Worm (Caenorhabditis elegans): ENCODE results near the gene ras-2.

ras-2 gene

ce11 chrIII:4756983-4757382, 17.1 kb upstream of the ras-2 start, which contains the start of gene fbxl-2 (continued):
- TF ChIP-seq nhr-77 (tag; optimal IDR thresholded peaks at IDR 0.05) (peak; percentile 66), ceh-82 (tag; optimal IDR thresholded peaks at IDR 0.05) (peak; percentile 88), egl-27 (tag; optimal IDR thresholded peaks at IDR 0.05) (peak; percentile 84), nhr-129 (tag; optimal IDR thresholded peaks at IDR 0.05) (peak; percentile 94)

DNA sequence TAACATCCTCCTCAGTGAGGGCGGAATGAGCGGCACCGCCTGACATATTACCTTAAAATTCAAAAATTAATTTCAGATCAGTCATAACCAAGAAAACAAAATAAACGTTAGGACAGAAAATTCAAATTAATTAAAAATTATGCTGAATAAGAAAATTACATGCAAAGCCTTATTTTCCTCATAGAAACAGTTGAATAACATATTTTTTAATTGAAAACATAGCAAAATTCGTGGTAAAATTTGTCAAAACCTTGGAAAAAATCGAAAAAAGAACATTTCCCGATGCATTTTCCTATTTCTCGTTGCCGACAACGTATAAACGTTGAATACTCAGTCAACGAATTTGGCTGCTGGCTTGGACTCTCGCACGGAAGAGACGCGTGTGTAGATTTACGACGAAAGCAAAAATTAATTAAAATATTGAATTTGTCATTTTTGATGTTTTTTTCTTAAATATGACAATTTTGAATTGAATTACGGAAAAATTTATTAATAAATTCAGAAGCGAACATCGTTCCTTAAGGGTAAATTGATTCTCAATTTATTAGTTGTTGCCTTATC, 14.2 kb upstream of the ras-2 start, which contains the start of the genes rps-0 and rbg-3:
rps-0 (minus strand) TSS at position 51 of the 561 bp plus-strand sequence.
rbg-3 (plus strand) TSS at position 424 of the 561 bp plus-strand sequence.
- TF ChIP-seq nhr-21 (tag; optimal IDR thresholded peaks at IDR 0.05) (peak; percentile 93), unc-55 (GFP tag; optimal IDR thresholded peaks at IDR 0.05) (peak; percentile 97), snpc-4 (tag; optimal IDR thresholded peaks at IDR 0.05) (peak; percentile 44), sma-9 (GFP tag; optimal IDR thresholded peaks at IDR 0.05) (peak; percentile 89), sma-9 (tag; optimal IDR thresholded peaks at IDR 0.05) (no peak), lsy-2 (tag; optimal IDR thresholded peaks at IDR 0.05) (peak; percentile 91 to 98), elt-1 (tag; optimal IDR thresholded peaks at IDR 0.05) (no peak), mab-5 (tag; optimal IDR thresholded peaks at IDR 0.05) (peak; percentile 85), skn-1 (tag; optimal IDR thresholded peaks at IDR 0.05) (peak; percentile 79), lin-11 (tag; optimal IDR thresholded peaks at IDR 0.05) (peak; percentile 89), R02D3.7 (tag; optimal IDR thresholded peaks at IDR 0.05) (peak; percentile 97), aly-2 (tag; optimal IDR thresholded peaks at IDR 0.05) (no peak), mdl-1 (tag; optimal IDR thresholded peaks at IDR 0.05) (peak in 1 of 2 experiments; percentile 45), lin-13 (GFP tag; optimal IDR thresholded peaks at IDR 0.05) (peak; percentile 94), nhr-129 (tag; optimal IDR thresholded peaks at IDR 0.05) (peak; percentile 94), ztf-1 (GFP tag; conservative IDR thresholded peaks at IDR 0.05) (no peak), unc-39 (tag; optimal IDR thresholded peaks at IDR 0.05) (no peak), nhr-12 (tag; optimal IDR thresholded peaks at IDR 0.05) (no peak), ceh-82 (tag; optimal IDR thresholded peaks at IDR 0.05) (peak; percentile 57), fos-1 (tag; optimal IDR thresholded peaks at IDR 0.05) (peak; percentile 92), F13H6.1 (tag; optimal IDR thresholded peaks at IDR 0.05) (peak; percentile 86), nhr-23 (tag; optimal IDR thresholded peaks at IDR 0.05) (no peak), ztf-11 (tag; optimal IDR thresholded peaks at IDR 0.05) (no peak), sem-4 (tag; optimal IDR thresholded peaks at IDR 0.05) (peak; percentile 91), peb-1 (tag; optimal IDR thresholded peaks at IDR 0.05) (no peak), blmp-1 (tag; optimal IDR thresholded peaks at IDR 0.05; ENCODE audit: insufficient read depth) (peak; percentile 69), mbf-1 (tag; optimal IDR thresholded peaks at IDR 0.05) (no peak), elt-3 (tag; optimal IDR thresholded peaks at IDR 0.05) (no peak), ZK546.5 (tag; optimal IDR thresholded peaks at IDR 0.05) (peak; percentile 73), nhr-237 (tag; optimal IDR thresholded peaks at IDR 0.05) (no peak), nhr-10 (tag; optimal IDR thresholded peaks at IDR 0.05) (no peak), nhr-25 (tag; optimal IDR thresholded peaks at IDR 0.05) (peak; percentile 95), dmd-4 (tag; optimal IDR thresholded peaks at IDR 0.05) (no peak), sma-3 (GFP tag; optimal IDR thresholded peaks at IDR 0.05) (peak; percentile 95), nhr-6 (tag; optimal IDR thresholded peaks at IDR 0.05) (peak; percentile 91), ztf-4 (tag; optimal IDR thresholded peaks at IDR 0.05) (peak; percentile 80), nhr-11 (tag; optimal IDR thresholded peaks at IDR 0.05) (no peak), nhr-77 (tag; optimal IDR thresholded peaks at IDR 0.05) (peak; percentile 51), Y55F3AM.14 (GFP tag; optimal IDR thresholded peaks at IDR 0.05) (no peak), crh-2 (tag; optimal IDR thresholded peaks at IDR 0.05) (peak; percentile 94), unc-62 (GFP tag; optimal IDR thresholded peaks at IDR 0.05) (peak; percentile 28), ceh-16 (tag; optimal IDR thresholded peaks at IDR 0.05) (peak; percentile 68), alr-1 (tag; optimal IDR thresholded peaks at IDR 0.05) (no peak), zag-1 (tag; optimal IDR thresholded peaks at IDR 0.05) (peak; percentile 27), C34F6.9 (tag; optimal IDR thresholded peaks at IDR 0.05) (peak; percentile 97), ama-1 (optimal IDR thresholded peaks at IDR 0.05) (peak; percentile 64), gmeb-1 (tag; optimal IDR thresholded peaks at IDR 0.05) (peak; percentile 93), egl-27 (tag; optimal IDR thresholded peaks at IDR 0.05) (peak; percentile 80), lin-39 (tag; optimal IDR thresholded peaks at IDR 0.05) (no peak)

Measured in whole organism, L2 larva.